Worm (Caenorhabditis elegans): Measurements from ENCODE around the gene gei-3.

gei-3 gene

DNA sequence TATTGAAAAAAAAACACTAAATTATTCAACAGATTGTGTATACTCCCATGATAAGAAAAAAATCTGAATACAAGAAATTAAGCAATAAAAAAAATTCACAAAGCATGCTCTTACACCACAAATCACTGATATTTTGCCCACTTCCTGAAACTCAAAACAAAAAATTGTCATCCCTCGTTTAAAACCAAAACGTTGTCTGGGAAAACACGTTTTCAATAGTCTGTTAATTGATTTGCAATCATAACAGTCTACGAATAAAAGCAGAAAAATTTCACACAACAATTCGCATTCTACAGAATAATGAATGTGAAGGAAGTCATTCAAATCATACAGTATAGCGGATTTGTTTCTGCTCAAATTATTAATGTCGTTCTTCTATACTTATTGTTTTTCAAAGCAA lies 25.8 kb downstream of the gei-3 start, which contains the start of gene str-124:
Gene str-124 (plus strand): TSS at position 301 of the 400 bp plus-strand sequence.
- TF ChIP-seq ceh-63 (GFP tag; optimal IDR thresholded peaks at IDR 0.05) (no peak), jun-1 (tag; optimal IDR thresholded peaks at IDR 0.05) (no peak), xbp-1 (tag; optimal IDR thresholded peaks at IDR 0.05) (no peak), skn-1 (tag; optimal IDR thresholded peaks at IDR 0.05) (no peak), alr-1 (tag; optimal IDR thresholded peaks at IDR 0.05; ENCODE audit: borderline replicate concordance) (no peak), irx-1 (tag; optimal IDR thresholded peaks at IDR 0.05) (no peak), nhr-237 (tag; optimal IDR thresholded peaks at IDR 0.05) (no peak), ceh-88 (GFP tag; IDR thresholded peaks at IDR 0.05) (no peak), nhr-71 (tag; optimal IDR thresholded peaks at IDR 0.05) (no peak), nhr-85 (tag) (no peak), nhr-19 (GFP tag; conservative IDR thresholded peaks at IDR 0.05) (no peak), egl-13 (tag; optimal IDR thresholded peaks at IDR 0.05) (no peak), egl-27 (tag; optimal IDR thresholded peaks at IDR 0.05) (no peak), nhr-47 (tag; optimal IDR thresholded peaks at IDR 0.05) (no peak), lin-14 (GFP tag; optimal IDR thresholded peaks at IDR 0.05) (no peak)

- TF ChIP-seq nhr-76 (tag; optimal IDR thresholded peaks at IDR 0.05) (no peak), nhr-90 (tag; optimal IDR thresholded peaks at IDR 0.05; ENCODE audit: poor library complexity) (no peak), nhr-20 (tag; optimal IDR thresholded peaks at IDR 0.05) (peak; percentile 17), fkh-10 (GFP tag; optimal IDR thresholded peaks at IDR 0.05) (no peak), lin-13 (GFP tag; optimal IDR thresholded peaks at IDR 0.05) (no peak), snpc-4 (tag; optimal IDR thresholded peaks at IDR 0.05) (no peak), hlh-17 (GFP tag; optimal IDR thresholded peaks at IDR 0.05; ENCODE audit: borderline replicate concordance) (no peak), fkh-8 (tag; optimal IDR thresholded peaks at IDR 0.05) (no peak), lin-39 (tag; optimal IDR thresholded peaks at IDR 0.05) (no peak), nhr-237 (tag; optimal IDR thresholded peaks at IDR 0.05) (no peak), efl-1 (optimal IDR thresholded peaks at IDR 0.05) (no peak), efl-1 (GFP tag; optimal IDR thresholded peaks at IDR 0.05 in 1 of 2) (peak in 1 of 2 experiments; percentile 10), nhr-19 (GFP tag; conservative IDR thresholded peaks at IDR 0.05) (peak; percentile 31), nhr-12 (tag; optimal IDR thresholded peaks at IDR 0.05) (no peak), tlp-1 (tag; optimal IDR thresholded peaks at IDR 0.05) (no peak), hpl-2 (GFP tag; optimal IDR thresholded peaks at IDR 0.05) (no peak), zip-4 (GFP tag; optimal IDR thresholded peaks at IDR 0.05) (no peak), dsc-1 (tag; optimal IDR thresholded peaks at IDR 0.05) (no peak), ceh-63 (GFP tag; optimal IDR thresholded peaks at IDR 0.05) (no peak), F16B12.6 (tag; optimal IDR thresholded peaks at IDR 0.05) (no peak), alr-1 (tag; optimal IDR thresholded peaks at IDR 0.05; ENCODE audit: borderline replicate concordance) (no peak), C34B4.2 (tag; optimal IDR thresholded peaks at IDR 0.05) (no peak), aly-2 (tag; optimal IDR thresholded peaks at IDR 0.05) (no peak), lir-3 (tag; optimal IDR thresholded peaks at IDR 0.05; ENCODE audit: poor library complexity) (no peak), ceh-88 (GFP tag; IDR thresholded peaks at IDR 0.05) (no peak), snu-23 (GFP tag; optimal IDR thresholded peaks at IDR 0.05) (no peak), xbp-1 (tag; optimal IDR thresholded peaks at IDR 0.05) (no peak), isw-1 (GFP tag; IDR thresholded peaks at IDR 0.05) (no peak), pag-3 (tag; optimal IDR thresholded peaks at IDR 0.05; ENCODE audit: borderline replicate concordance, insufficient read depth) (no peak), irx-1 (tag; optimal IDR thresholded peaks at IDR 0.05) (no peak), elt-2 (tag; optimal IDR thresholded peaks at IDR 0.05) (peak; percentile 28), mep-1 (tag; optimal IDR thresholded peaks at IDR 0.05) (no peak), jun-1 (tag; optimal IDR thresholded peaks at IDR 0.05) (no peak), mdl-1 (tag; optimal IDR thresholded peaks at IDR 0.05) (peak in 1 of 2 experiments; percentile 28), ceh-8 (GFP tag; optimal IDR thresholded peaks at IDR 0.05) (no peak), elt-3 (tag; optimal IDR thresholded peaks at IDR 0.05) (peak in 1 of 6 experiments; percentile 58), aha-1 (tag; optimal IDR thresholded peaks at IDR 0.05) (no peak), fkh-4 (tag; optimal IDR thresholded peaks at IDR 0.05; ENCODE audit: borderline replicate concordance) (no peak), pqm-1 (tag; optimal IDR thresholded peaks at IDR 0.05) (no peak), lin-14 (GFP tag; optimal IDR thresholded peaks at IDR 0.05) (no peak), ama-1 (optimal IDR thresholded peaks at IDR 0.05) (no peak), nhr-85 (tag) (peak; percentile 45), unc-30 (tag; optimal IDR thresholded peaks at IDR 0.05) (no peak)
These were observed 31.6 kb downstream of the gei-3 start, which contains the start of gene alh-13 for ce11 chrX:12781712-12782444. Gene alh-13 (plus strand): TSS chrX:12782394.
